ENCODE assay signal across 4 fruit fly cellular contexts in the genomic region with DNA sequence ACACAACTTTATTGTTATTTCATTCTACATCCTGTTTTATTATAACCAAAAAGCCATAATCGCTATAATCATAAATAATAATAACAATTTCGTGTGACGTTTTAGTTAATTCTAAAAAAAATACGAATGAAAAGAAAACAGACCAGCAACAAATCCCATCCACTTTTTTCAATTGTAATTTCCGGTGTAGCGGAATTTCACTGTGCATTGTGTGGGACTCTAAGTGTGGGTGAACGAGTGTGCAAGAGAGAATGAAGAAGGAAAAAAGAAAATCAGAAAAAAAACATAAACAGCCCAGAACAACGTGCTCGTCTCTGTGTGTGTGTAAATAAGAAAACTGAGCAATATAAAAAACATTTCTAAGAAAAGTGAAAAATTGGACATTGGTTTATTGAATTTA.
TF ChIP-seq lines count a peak whose summit lies in the region.

No protein-coding gene starts in this region.

- TF ChIP-seq CTCF in whole organism, embryonic (GFP tag; optimal IDR thresholded peaks at IDR 0.05; lab: Kevin White, UChicago), result no peak

TF ChIP-seq in whole organism, embryonic, 481 proteins besides CTCF, POLR2A, EP300 and RAD21 (continues in another document):
- TF ChIP-seq Sox100B (GFP tag; optimal IDR thresholded peaks at IDR 0.05; lab: Kevin White, UChicago), result no peak
- TF ChIP-seq luna (GFP tag; optimal IDR thresholded peaks at IDR 0.05; lab: Kevin White, UChicago), result no peak
- TF ChIP-seq Adf1 (GFP tag; IDR thresholded peaks at IDR 0.05; lab: Robert Waterston, UW), result no peak
- TF ChIP-seq Dip2 (GFP tag; IDR thresholded peaks at IDR 0.05; lab: Robert Waterston, UW), result no peak
- no peak for TF ChIP-seq CG18011 (GFP tag; optimal IDR thresholded peaks at IDR 0.05; lab: Kevin White, UChicago)
- TF ChIP-seq Mad (GFP tag; optimal IDR thresholded peaks at IDR 0.05; lab: Kevin White, UChicago), result no peak
- no peak for TF ChIP-seq pzg (GFP tag; optimal IDR thresholded peaks at IDR 0.05; lab: Kevin White, UChicago)
- no peak for TF ChIP-seq yki (optimal IDR thresholded peaks at IDR 0.05; lab: Kevin White, UChicago)
- TF ChIP-seq CG30403 (GFP tag; optimal IDR thresholded peaks at IDR 0.05; lab: Kevin White, UChicago), result peak; percentile 20
- TF ChIP-seq CG17385 (GFP tag; optimal IDR thresholded peaks at IDR 0.05; lab: Kevin White, UChicago), result peak; percentile 13
- TF ChIP-seq cad (GFP tag; optimal IDR thresholded peaks at IDR 0.05; lab: Kevin White, UChicago), result no peak
- no peak for TF ChIP-seq chn (GFP tag; optimal IDR thresholded peaks at IDR 0.05; lab: Kevin White, UChicago)
- TF ChIP-seq Lhr (GFP tag; optimal IDR thresholded peaks at IDR 0.05; lab: Kevin White, UChicago), result no peak
- TF ChIP-seq dimm (GFP tag; IDR thresholded peaks at IDR 0.05; lab: Robert Waterston, UW), result no peak
- no peak for TF ChIP-seq CG11247 (GFP tag; IDR thresholded peaks at IDR 0.05; lab: Robert Waterston, UW)
- TF ChIP-seq grau (tag; optimal IDR thresholded peaks at IDR 0.05; lab: Kevin White, UChicago), result peak; percentile 94
- TF ChIP-seq D19A (tag; optimal IDR thresholded peaks at IDR 0.05; lab: Kevin White, UChicago), result peak; percentile 1
- TF ChIP-seq CG6175 (GFP tag; IDR thresholded peaks at IDR 0.05; lab: Robert Waterston, UW), result no peak
- TF ChIP-seq CG11398 (GFP tag; optimal IDR thresholded peaks at IDR 0.05; lab: Kevin White, UChicago), result no peak
- no peak for TF ChIP-seq Hmx (GFP tag; optimal IDR thresholded peaks at IDR 0.05; lab: Kevin White, UChicago)
- TF ChIP-seq Sox102F (GFP tag; optimal IDR thresholded peaks at IDR 0.05; lab: Kevin White, UChicago), result peak; percentile 26
- TF ChIP-seq sim (GFP tag; IDR thresholded peaks at IDR 0.05; lab: Robert Waterston, UW), result no peak

TF ChIP-seq in whole organism, prepupa, 60 proteins besides CTCF, POLR2A, EP300 and RAD21 (continues in another document):
- TF ChIP-seq Met (GFP tag; optimal IDR thresholded peaks at IDR 0.05; lab: Kevin White, UChicago), result peak; percentile 33
- TF ChIP-seq CG15336 (GFP tag; IDR thresholded peaks at IDR 0.05; lab: Robert Waterston, UW), result no peak
- peak; percentile 55 for TF ChIP-seq Eip78C (GFP tag; lab: Kevin White, UChicago)
- TF ChIP-seq CG6854 (GFP tag; optimal IDR thresholded peaks at IDR 0.05; lab: Kevin White, UChicago), result no peak
- peak; percentile 46 for TF ChIP-seq Hr39 (GFP tag; optimal IDR thresholded peaks at IDR 0.05; lab: Kevin White, UChicago)
- TF ChIP-seq topi (GFP tag; optimal IDR thresholded peaks at IDR 0.05; lab: Kevin White, UChicago), result peak; percentile 39
- peak; percentile 48 for TF ChIP-seq Hr4 (GFP tag; optimal IDR thresholded peaks at IDR 0.05; lab: Kevin White, UChicago)
- TF ChIP-seq CG3032 (tag; optimal IDR thresholded peaks at IDR 0.05; lab: Kevin White, UChicago), result peak; percentile 32
- TF ChIP-seq Ets21C (GFP tag; optimal IDR thresholded peaks at IDR 0.05; lab: Kevin White, UChicago), result no peak
- no peak for TF ChIP-seq CG8632 (GFP tag; optimal IDR thresholded peaks at IDR 0.05; lab: Kevin White, UChicago)
- TF ChIP-seq CG6792 (GFP tag; optimal IDR thresholded peaks at IDR 0.05; lab: Kevin White, UChicago), result no peak
- TF ChIP-seq CG6808 (GFP tag; optimal IDR thresholded peaks at IDR 0.05; lab: Kevin White, UChicago), result peak; percentile 45
- no peak for TF ChIP-seq CG9139 (GFP tag; optimal IDR thresholded peaks at IDR 0.05; lab: Kevin White, UChicago)
- TF ChIP-seq svp (GFP tag; lab: Kevin White, UChicago), result no peak
- no peak for TF ChIP-seq Sox15 (GFP tag; optimal IDR thresholded peaks at IDR 0.05; lab: Kevin White, UChicago)
- peak; percentile 22 for TF ChIP-seq Ets96B (tag; optimal IDR thresholded peaks at IDR 0.05; lab: Kevin White, UChicago)
- TF ChIP-seq Sox14 (GFP tag; optimal IDR thresholded peaks at IDR 0.05; lab: Kevin White, UChicago), result peak; percentile 25
- TF ChIP-seq fkh (GFP tag; optimal IDR thresholded peaks at IDR 0.05; lab: Kevin White, UChicago), result no peak
- TF ChIP-seq dsx (GFP tag; optimal IDR thresholded peaks at IDR 0.05; lab: Kevin White, UChicago; ENCODE audit: poor library complexity, severe bottlenecking), result no peak
- TF ChIP-seq CG7368 (GFP tag; optimal IDR thresholded peaks at IDR 0.05; lab: Kevin White, UChicago), result no peak
- peak; percentile 16 for TF ChIP-seq esn (GFP tag; optimal IDR thresholded peaks at IDR 0.05; lab: Kevin White, UChicago)
- TF ChIP-seq vri (GFP tag; optimal IDR thresholded peaks at IDR 0.05; lab: Kevin White, UChicago), result no peak
- TF ChIP-seq Sox102F (GFP tag; optimal IDR thresholded peaks at IDR 0.05; lab: Kevin White, UChicago), result peak; percentile 41
- TF ChIP-seq net (GFP tag; optimal IDR thresholded peaks at IDR 0.05; lab: Kevin White, UChicago), result peak; percentile 8

TF ChIP-seq in whole organism, pupa, 21 proteins besides CTCF, POLR2A, EP300 and RAD21:
- TF ChIP-seq CG8301 (tag; optimal IDR thresholded peaks at IDR 0.05; lab: Kevin White, UChicago), result peak; percentile 42
- TF ChIP-seq CG14655 (GFP tag; optimal IDR thresholded peaks at IDR 0.05; lab: Kevin White, UChicago), result peak; percentile 23
- TF ChIP-seq CG13204 (GFP tag; optimal IDR thresholded peaks at IDR 0.05; lab: Kevin White, UChicago), result no peak
- peak; percentile 26 for TF ChIP-seq CG9948 (tag; optimal IDR thresholded peaks at IDR 0.05; lab: Kevin White, UChicago)
- peak; percentile 39 for TF ChIP-seq CG15710 (tag; optimal IDR thresholded peaks at IDR 0.05; lab: Kevin White, UChicago)
- TF ChIP-seq Snoo (tag; optimal IDR thresholded peaks at IDR 0.05; lab: Kevin White, UChicago), result no peak
- TF ChIP-seq Pif1A (GFP tag; optimal IDR thresholded peaks at IDR 0.05; lab: Kevin White, UChicago), result peak; percentile 36
- peak; percentile 18 for TF ChIP-seq CG17806 (tag; optimal IDR thresholded peaks at IDR 0.05; lab: Kevin White, UChicago)
- TF ChIP-seq EcR (GFP tag; optimal IDR thresholded peaks at IDR 0.05; lab: Kevin White, UChicago), result no peak
- TF ChIP-seq rn (GFP tag; IDR thresholded peaks at IDR 0.05; lab: Robert Waterston, UW), result no peak
- TF ChIP-seq CG12605 (GFP tag; IDR thresholded peaks at IDR 0.05; lab: Robert Waterston, UW), result peak; percentile 61; the same call in 1 of the 2 replicates
- TF ChIP-seq CG34367 (tag; optimal IDR thresholded peaks at IDR 0.05; lab: Kevin White, UChicago), result peak; percentile 30
- no peak for TF ChIP-seq fd96Ca (GFP tag; IDR thresholded peaks at IDR 0.05; lab: Robert Waterston, UW)
- TF ChIP-seq Pif1B (GFP tag; optimal IDR thresholded peaks at IDR 0.05; lab: Kevin White, UChicago), result no peak
- no peak for TF ChIP-seq CG32121 (GFP tag; IDR thresholded peaks at IDR 0.05; lab: Robert Waterston, UW)
- peak; percentile 11 for TF ChIP-seq CG8159 (tag; optimal IDR thresholded peaks at IDR 0.05; lab: Kevin White, UChicago)
- TF ChIP-seq CG10348 (GFP tag; IDR thresholded peaks at IDR 0.05; lab: Robert Waterston, UW), result no peak
- TF ChIP-seq D1 (tag; optimal IDR thresholded peaks at IDR 0.05; lab: Kevin White, UChicago), result no peak
- TF ChIP-seq Ets98B (GFP tag; IDR thresholded peaks at IDR 0.05; lab: Robert Waterston, UW), result no peak
- TF ChIP-seq gl (tag; optimal IDR thresholded peaks at IDR 0.05; lab: Kevin White, UChicago), result peak; percentile 53
- TF ChIP-seq CG4496 (GFP tag; IDR thresholded peaks at IDR 0.05; lab: Robert Waterston, UW), result peak; percentile 73

TF ChIP-seq in whole organism, wandering third instar larva, 38 proteins besides CTCF, POLR2A, EP300 and RAD21:
- TF ChIP-seq psq (GFP tag; optimal IDR thresholded peaks at IDR 0.05; lab: Kevin White, UChicago) (peak; percentile 46), rgr (GFP tag; optimal IDR thresholded peaks at IDR 0.05; lab: Kevin White, UChicago) (peak; percentile 13), Rel (GFP tag; optimal IDR thresholded peaks at IDR 0.05; lab: Kevin White, UChicago) (no peak), Rel (tag; optimal IDR thresholded peaks at IDR 0.05; lab: Kevin White, UChicago) (no peak)
